Fruit fly (Drosophila melanogaster) whole organism, embryonic: ENCODE results near the gene MESR3.

ENCODE experiments used
- ATbp ChIP-seq: fragments of 200-800 bp; sonication (Bioruptor generic); optimal IDR thresholded peaks from 2 replicates; lab custom pipeline; 2017; ENCODE audit warnings: missing biosample characterization, mild to moderate bottlenecking, missing genetic modification characterization, missing genetic modification reagents
- Blimp-1 ChIP-seq: fragments of 200-800 bp; sonication (Bioruptor generic); optimal IDR thresholded peaks from 3 replicates; lab custom pipeline; 2018; ENCODE audit warnings: missing biosample characterization, missing genetic modification characterization, mild to moderate bottlenecking, moderate library complexity, missing genetic modification reagents
- CG10274 ChIP-seq: fragments of 200-800 bp; sonication (Bioruptor generic); optimal IDR thresholded peaks from 3 replicates; lab custom pipeline; 2017; ENCODE audit warnings: missing biosample characterization, mild to moderate bottlenecking, missing genetic modification characterization
- CG10431 ChIP-seq: fragments of 200-800 bp; sonication (Bioruptor generic); optimal IDR thresholded peaks from 3 replicates; lab custom pipeline; 2018; ENCODE audit warnings: missing biosample characterization, mild to moderate bottlenecking, missing genetic modification characterization
- CG15011 ChIP-seq: fragments of 200-800 bp; sonication (Bioruptor generic); optimal IDR thresholded peaks from 3 replicates; lab custom pipeline; 2018; ENCODE audit warnings: missing biosample characterization, mild to moderate bottlenecking, missing genetic modification characterization
- CG16779 ChIP-seq: fragments of 200-800 bp; sonication (Bioruptor generic); IDR thresholded peaks from 2 replicates; pipeline ENCODE4 v1.3.6; 2022; ENCODE audit warnings: missing biosample characterization, missing genetic modification characterization
- CG16813 ChIP-seq: fragments of 200-800 bp; sonication (Bioruptor generic); IDR thresholded peaks from 3 replicates; pipeline ENCODE4 v1.3.6; 2022; ENCODE audit warnings: missing biosample characterization, missing genetic modification characterization; ENCODE audit not compliant: partially characterized antibody
- CG17359 ChIP-seq: fragments of 200-800 bp; sonication (Bioruptor generic); optimal IDR thresholded peaks from 3 replicates; lab custom pipeline; 2018; ENCODE audit warnings: missing biosample characterization, mild to moderate bottlenecking, missing genetic modification characterization, moderate library complexity
- CG17829 ChIP-seq: fragments of 200-800 bp; optimal IDR thresholded peaks from 2 replicates; lab custom pipeline; 2019; ENCODE audit warnings: missing biosample characterization, mild to moderate bottlenecking, missing genetic modification characterization, moderate library complexity
- CG2120 ChIP-seq: fragments of 200-800 bp; sonication (Bioruptor generic); optimal IDR thresholded peaks from 3 replicates; lab custom pipeline; 2016; ENCODE audit warnings: missing biosample characterization, missing genetic modification characterization
- CG2129 ChIP-seq: fragments of 200-800 bp; sonication (Bioruptor generic); IDR thresholded peaks from 2 replicates; pipeline ENCODE4 v1.3.6; 2022; ENCODE audit warnings: missing biosample characterization, missing genetic modification characterization; ENCODE audit not compliant: partially characterized antibody
- CG2678 ChIP-seq: fragments of 200-800 bp; sonication (Bioruptor generic); optimal IDR thresholded peaks from 3 replicates; lab custom pipeline; 2019; ENCODE audit warnings: missing biosample characterization, mild to moderate bottlenecking, missing genetic modification characterization, moderate library complexity
- CG3407 ChIP-seq: fragments of 200-800 bp; sonication (Bioruptor generic); optimal IDR thresholded peaks from 2 replicates; lab custom pipeline; 2018; ENCODE audit warnings: missing biosample characterization, mild to moderate bottlenecking, missing genetic modification characterization
- CG5245 ChIP-seq: fragments of 200-800 bp; sonication (Bioruptor generic); optimal IDR thresholded peaks from 3 replicates; lab custom pipeline; 2016; ENCODE audit warnings: missing biosample characterization, missing genetic modification characterization
- CG6254 ChIP-seq: fragments of 200-800 bp; sonication (Bioruptor generic); optimal IDR thresholded peaks from 3 replicates; lab custom pipeline; 2017; ENCODE audit warnings: mild to moderate bottlenecking, missing biosample characterization, missing genetic modification reagents, missing genetic modification characterization
- CG6272 ChIP-seq: fragments of 200-800 bp; sonication (Bioruptor generic); IDR thresholded peaks from 2 replicates; pipeline ENCODE4 v1.3.6; 2022; ENCODE audit warnings: missing biosample characterization, missing genetic modification characterization
- CG7786 ChIP-seq: fragments of 200-800 bp; sonication (Bioruptor generic); optimal IDR thresholded peaks from 2 replicates; lab custom pipeline; 2016; ENCODE audit warnings: missing biosample characterization, missing genetic modification characterization
- CG8281 ChIP-seq: fragments of 200-800 bp; sonication (Bioruptor generic); optimal IDR thresholded peaks from 2 replicates; lab custom pipeline; 2018; ENCODE audit warnings: missing biosample characterization, mild to moderate bottlenecking, missing genetic modification characterization, moderate library complexity
- CTCF ChIP-seq: fragments of 200-800 bp; sonication (Bioruptor generic); optimal IDR thresholded peaks from 2 replicates; lab custom pipeline; 2017; ENCODE audit warnings: missing biosample characterization, mild to moderate bottlenecking, missing genetic modification characterization, moderate library complexity
- CoRest ChIP-seq: fragments of 200-800 bp; sonication (Bioruptor generic); optimal IDR thresholded peaks from 3 replicates; lab custom pipeline; 2018; ENCODE audit warnings: missing biosample characterization, mild to moderate bottlenecking, missing genetic modification characterization, moderate library complexity
- Dek ChIP-seq: fragments of 200-800 bp; sonication (Bioruptor generic); optimal IDR thresholded peaks from 3 replicates; lab custom pipeline; 2019; ENCODE audit warnings: missing biosample characterization, mild to moderate bottlenecking, missing genetic modification characterization, moderate library complexity
- Fer3 ChIP-seq: fragments of 200-800 bp; sonication (Bioruptor generic); optimal IDR thresholded peaks from 2 replicates; lab custom pipeline; 2018; ENCODE audit warnings: missing biosample characterization, mild to moderate bottlenecking, missing genetic modification characterization, moderate library complexity
- MESR4 ChIP-seq: fragments of 200-800 bp; sonication (Bioruptor generic); optimal IDR thresholded peaks from 2 replicates; lab custom pipeline; 2018; ENCODE audit warnings: missing biosample characterization, mild to moderate bottlenecking, missing genetic modification characterization, moderate library complexity
- Pdp1 ChIP-seq, 2 experiments: fragments of 200-800 bp; sonication (Bioruptor generic); optimal IDR thresholded peaks; 3 replicates each; lab custom pipeline; 2016; ENCODE audit warnings: missing biosample characterization in 2 of 2, missing genetic modification characterization in 2 of 2, mild to moderate bottlenecking in 1 of 2, moderate library complexity in 1 of 2
- Sin3A ChIP-seq: fragments of >200 bp; optimal IDR thresholded peaks from 2 replicates; lab custom pipeline; 2018
- Sox102F ChIP-seq: fragments of 200-800 bp; sonication (Bioruptor generic); optimal IDR thresholded peaks from 2 replicates; lab custom pipeline; 2018; ENCODE audit warnings: missing biosample characterization, mild to moderate bottlenecking, missing genetic modification characterization, moderate library complexity
- br ChIP-seq: fragments of >200 bp; optimal IDR thresholded peaks from 2 replicates; lab custom pipeline; 2017
- cwo ChIP-seq: fragments of 200-800 bp; sonication (Bioruptor generic); optimal IDR thresholded peaks from 3 replicates; lab custom pipeline; 2017; ENCODE audit warnings: missing biosample characterization, missing genetic modification characterization, mild to moderate bottlenecking, moderate library complexity, missing genetic modification reagents
- dmrt11E ChIP-seq: fragments of 200-800 bp; sonication (Bioruptor generic); optimal IDR thresholded peaks from 3 replicates; lab custom pipeline; 2018; ENCODE audit warnings: missing biosample characterization, mild to moderate bottlenecking, missing genetic modification characterization, moderate library complexity
- exex ChIP-seq: fragments of 200-800 bp; sonication (Bioruptor generic); optimal IDR thresholded peaks from 4 replicates; lab custom pipeline; 2018; ENCODE audit warnings: missing biosample characterization, mild to moderate bottlenecking, missing genetic modification characterization, moderate library complexity
- fd102C ChIP-seq: fragments of 200-800 bp; sonication (Bioruptor generic); optimal IDR thresholded peaks from 2 replicates; lab custom pipeline; 2018; ENCODE audit warnings: missing biosample characterization, mild to moderate bottlenecking, missing genetic modification characterization, moderate library complexity
- gfzf ChIP-seq: fragments of 200-800 bp; sonication (Bioruptor generic); optimal IDR thresholded peaks from 2 replicates; lab custom pipeline; 2016; ENCODE audit warnings: missing biosample characterization, mild to moderate bottlenecking, missing genetic modification characterization, moderate library complexity
- grau ChIP-seq: fragments of 200-800 bp; optimal IDR thresholded peaks from 3 replicates; lab custom pipeline; 2019; ENCODE audit warnings: missing biosample characterization, mild to moderate bottlenecking, missing genetic modification characterization, moderate library complexity
- hth ChIP-seq: fragments of >200 bp; optimal IDR thresholded peaks from 2 replicates; lab custom pipeline; 2017; ENCODE audit warnings: inconsistent platforms
- kah ChIP-seq: fragments of 200-800 bp; sonication (Bioruptor generic); optimal IDR thresholded peaks from 2 replicates; lab custom pipeline; 2018; ENCODE audit warnings: missing biosample characterization, mild to moderate bottlenecking, missing genetic modification characterization
- knrl ChIP-seq: fragments of 200-800 bp; sonication (Bioruptor generic); IDR thresholded peaks from 3 replicates; pipeline ENCODE4 v1.3.6; 2022; ENCODE audit warnings: missing biosample characterization, missing genetic modification characterization; ENCODE audit not compliant: partially characterized antibody
- lov ChIP-seq, 2 experiments: fragments of 200-800 bp in 1 of 2; fragments of >200 bp in 1 of 2; sonication (Bioruptor generic) in 1 of 2; IDR thresholded peaks in 1 of 2; optimal IDR thresholded peaks in 1 of 2; 2 replicates in 1 of 2; 3 replicates in 1 of 2; pipeline versions ENCODE4 v1.3.6 to Lab custom; 2017 to 2022; ENCODE audit warnings: missing biosample characterization in 1 of 2, missing genetic modification characterization in 1 of 2
- mld ChIP-seq: fragments of 200-800 bp; sonication (Bioruptor generic); IDR thresholded peaks from 3 replicates; pipeline ENCODE4 v1.3.6; 2022; ENCODE audit warnings: missing biosample characterization, missing genetic modification characterization; ENCODE audit not compliant: partially characterized antibody
- pan ChIP-seq, 4 experiments: fragments of >200 bp in 3 of 4; fragments of 200-800 bp in 1 of 4; sonication (Bioruptor generic) in 1 of 4; optimal IDR thresholded peaks in 3 of 4; IDR thresholded peaks in 1 of 4; 2 replicates each; pipeline versions ENCODE4 v1.3.6 to Lab custom; 2017 to 2022; ENCODE audit warnings: missing biosample characterization in 2 of 4, missing genetic modification characterization in 2 of 4, mixed read lengths in 1 of 4
- rib ChIP-seq: fragments of 200-800 bp; sonication (Bioruptor generic); IDR thresholded peaks from 2 replicates; pipeline ENCODE4 v1.3.6; 2022; ENCODE audit warnings: missing biosample characterization, missing genetic modification characterization
- seq ChIP-seq: fragments of 200-800 bp; sonication (Bioruptor generic); IDR thresholded peaks from 2 replicates; pipeline ENCODE4 v1.3.6; 2022; ENCODE audit warnings: missing biosample characterization, missing genetic modification characterization
- sr ChIP-seq: fragments of 200-800 bp; sonication (Bioruptor generic); IDR thresholded peaks from 3 replicates; pipeline ENCODE4 v1.3.6; 2022; ENCODE audit warnings: missing biosample characterization, missing genetic modification characterization
- stwl ChIP-seq: fragments of 200-800 bp; sonication (Bioruptor generic); optimal IDR thresholded peaks from 3 replicates; lab custom pipeline; 2018; ENCODE audit warnings: missing biosample characterization, mild to moderate bottlenecking, missing genetic modification characterization, moderate library complexity
- trh ChIP-seq: fragments of 200-800 bp; sonication (Bioruptor generic); optimal IDR thresholded peaks from 2 replicates; lab custom pipeline; 2016; ENCODE audit warnings: missing biosample characterization, missing genetic modification characterization
- twi ChIP-seq: fragments of 200-800 bp; optimal IDR thresholded peaks from 2 replicates; lab custom pipeline; 2019; ENCODE audit warnings: missing biosample characterization, mild to moderate bottlenecking, missing genetic modification characterization, moderate library complexity
- vvl ChIP-seq: fragments of 200-800 bp; sonication (Bioruptor generic); IDR thresholded peaks from 2 replicates; pipeline ENCODE4 v1.3.6; 2022; ENCODE audit warnings: missing biosample characterization, missing genetic modification characterization
- wek ChIP-seq: fragments of 200-800 bp; sonication (Bioruptor generic); optimal IDR thresholded peaks from 3 replicates; lab custom pipeline; 2018; ENCODE audit warnings: missing biosample characterization, mild to moderate bottlenecking, missing genetic modification characterization, moderate library complexity

Gene MESR3

DNA sequence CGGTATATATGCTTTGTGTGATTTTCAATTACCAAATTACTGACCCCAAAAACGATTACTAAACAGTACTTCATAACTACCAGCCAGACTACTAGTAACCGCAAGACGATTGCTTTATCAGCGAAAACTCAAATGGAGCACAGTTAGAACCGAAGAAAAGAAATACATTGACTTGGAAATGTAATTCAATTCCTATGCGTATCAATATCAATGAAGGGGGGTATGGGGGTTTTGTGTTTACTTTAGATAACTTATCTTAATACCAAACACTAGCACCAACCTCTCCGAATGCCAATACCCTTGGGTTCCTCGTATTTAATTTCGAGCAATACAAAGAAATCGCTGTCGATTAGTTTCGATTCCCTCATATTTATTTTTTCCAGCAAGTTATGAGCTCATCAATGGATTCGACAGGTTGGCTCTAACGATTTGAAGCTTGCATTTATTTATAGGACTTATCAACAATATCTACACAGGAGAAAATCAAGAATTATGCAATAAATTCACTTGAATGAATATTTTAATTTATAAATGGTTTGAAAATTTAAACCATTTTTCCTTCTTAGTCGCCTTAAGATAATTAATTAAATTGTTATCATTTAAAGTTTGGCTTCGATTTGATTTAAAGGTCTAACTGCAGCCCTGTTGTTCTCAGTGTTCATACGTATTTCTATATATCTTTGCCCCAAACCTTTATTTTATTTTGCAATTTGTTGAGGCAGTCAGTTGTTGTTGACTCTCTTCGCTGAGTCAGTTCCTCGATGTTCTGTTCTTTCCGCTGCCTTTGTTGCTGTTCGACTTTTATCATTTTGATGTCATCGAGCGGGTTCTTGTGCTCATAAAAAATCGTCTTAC lies 4.5 kb downstream of the MESR3 start (continued):
- TF ChIP-seq CG8281 (peak; percentile 19), CG17829 (peak; percentile 80), rib (GFP tag; lab: Robert Waterston, UW) (peak; percentile 54; the same call in 1 of the 2 replicates), CTCF (GFP tag; lab: Kevin White, UChicago) (no peak), Dek (tag; lab: Kevin White, UChicago) (peak; percentile 76), CG2120 (GFP tag; lab: Kevin White, UChicago) (peak; percentile 89), CG5245 (peak; percentile 71), ATbp (GFP tag; lab: Kevin White, UChicago) (peak; percentile 28), kah (GFP tag; lab: Kevin White, UChicago) (peak; percentile 56), vvl (GFP tag; lab: Robert Waterston, UW) (peak; percentile 85), cwo (GFP tag; lab: Kevin White, UChicago) (peak; percentile 81), lov (optimal IDR thresholded peaks at IDR 0.05; lab: Kevin White, UChicago) (no peak), lov (GFP tag; IDR thresholded peaks at IDR 0.05; lab: Robert Waterston, UW) (no peak), hth (lab: Kevin White, UChicago) (no peak), MESR4 (GFP tag; lab: Kevin White, UChicago) (no peak), Sin3A (lab: Kevin White, UChicago) (no peak), CoRest (tag; lab: Kevin White, UChicago) (peak; percentile 88), Blimp-1 (peak; percentile 83), CG16779 (GFP tag; lab: Robert Waterston, UW) (no peak), CG6272 (GFP tag; lab: Robert Waterston, UW) (peak; percentile 44; the same call in 1 of the 2 replicates), CG6254 (GFP tag; lab: Kevin White, UChicago) (peak; percentile 33), wek (GFP tag; lab: Kevin White, UChicago) (peak; percentile 6), sr (GFP tag; lab: Robert Waterston, UW) (no peak), pan (optimal IDR thresholded peaks at IDR 0.05; lab: Kevin White, UChicago) (no peak), pan (GFP tag; optimal IDR thresholded peaks at IDR 0.05 in 1 of 2, IDR thresholded peaks at IDR 0.05 in 1 of 2) (peak in 1 of 2 experiments; percentile 68), CG2678 (tag; lab: Kevin White, UChicago) (peak; percentile 93), fd102C (GFP tag; lab: Kevin White, UChicago) (no peak), stwl (no peak), CG10274 (GFP tag; lab: Kevin White, UChicago) (peak; percentile 32), CG17359 (peak; percentile 83), CG2129 (GFP tag; lab: Robert Waterston, UW) (no peak), gfzf (GFP tag; lab: Kevin White, UChicago) (no peak), twi (tag; lab: Kevin White, UChicago) (peak; percentile 66), CG15011 (peak; percentile 59), trh (GFP tag; lab: Kevin White, UChicago) (no peak), br (no peak), Fer3 (tag; lab: Kevin White, UChicago) (peak; percentile 87), CG3407 (GFP tag; lab: Kevin White, UChicago) (peak; percentile 52), CG16813 (GFP tag; lab: Robert Waterston, UW) (no peak), dmrt11E (tag; lab: Kevin White, UChicago) (peak; percentile 66), seq (GFP tag; lab: Robert Waterston, UW) (peak; percentile 79), mld (no peak), CG7786 (peak; percentile 20), exex (tag; lab: Kevin White, UChicago) (peak; percentile 97), Sox102F (GFP tag; lab: Kevin White, UChicago) (peak; percentile 66), Pdp1 (GFP tag; optimal IDR thresholded peaks at IDR 0.05; lab: Kevin White, UChicago) (peak; percentile 6 to 69), grau (tag; lab: Kevin White, UChicago) (peak; percentile 86), CG10431 (GFP tag; lab: Kevin White, UChicago) (peak; percentile 28), knrl (GFP tag; lab: Robert Waterston, UW) (no peak)
